Worm (Caenorhabditis elegans): ENCODE data around the gene lim-6.

DNA sequence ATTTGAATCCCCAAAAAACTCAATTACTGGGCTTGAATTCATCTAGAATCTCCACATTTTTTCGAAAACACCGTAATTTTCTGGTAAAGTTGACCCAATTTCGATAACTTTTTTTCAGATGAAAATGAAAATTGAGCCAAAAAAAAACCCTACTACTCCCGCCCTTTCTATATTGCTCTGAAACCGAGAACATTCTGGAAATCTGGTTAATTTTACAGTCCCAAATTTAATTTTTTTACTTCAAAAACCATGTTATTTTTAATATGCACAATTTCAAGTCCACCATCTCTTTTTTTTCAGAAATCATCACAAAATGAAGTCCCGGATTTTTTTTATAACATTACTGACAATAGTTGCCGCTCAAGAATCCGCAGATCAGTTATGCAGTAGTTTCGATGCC, 39.4 kb downstream of the lim-6 start, which contains the start of gene C05D9.3:
- no peak for TF ChIP-seq dao-5 (tag; optimal IDR thresholded peaks at IDR 0.05)
- no peak for TF ChIP-seq him-1 (tag; optimal IDR thresholded peaks at IDR 0.05)
- TF ChIP-seq W03F9.2 (tag; optimal IDR thresholded peaks at IDR 0.05) = no peak
